Fruit fly (Drosophila melanogaster): Measurements from ENCODE around the gene CG11983.

DNA sequence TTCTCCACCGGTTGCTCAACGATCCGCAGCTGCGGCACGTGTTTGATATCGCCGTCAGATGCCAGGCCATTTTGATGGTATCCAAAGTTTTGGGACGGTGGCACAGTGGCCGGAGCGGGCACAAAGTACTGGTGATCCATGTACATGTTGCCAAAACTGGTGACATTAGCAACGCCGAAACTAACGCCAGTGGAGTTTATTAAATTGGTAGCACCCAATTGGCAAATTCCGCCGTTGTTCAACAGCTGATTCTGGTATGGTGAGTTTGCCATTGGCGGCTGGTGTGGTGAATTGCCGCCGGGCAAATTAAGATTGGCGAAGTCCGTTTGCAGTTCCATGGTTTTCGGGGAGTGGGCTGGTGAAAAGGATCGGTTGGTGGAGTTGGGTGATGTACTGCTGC is 38.8 kb downstream of the CG11983 start:
- TF ChIP-seq Myc (optimal IDR thresholded peaks at IDR 0.05) (no peak), usp (GFP tag; optimal IDR thresholded peaks at IDR 0.05) (no peak), Vsx2 (GFP tag; optimal IDR thresholded peaks at IDR 0.05; ENCODE audit: partially characterized antibody) (no peak), Jra (GFP tag; optimal IDR thresholded peaks at IDR 0.05) (no peak), Abd-B (GFP tag; optimal IDR thresholded peaks at IDR 0.05) (no peak), jim (GFP tag; optimal IDR thresholded peaks at IDR 0.05) (no peak), psq (GFP tag; optimal IDR thresholded peaks at IDR 0.05) (no peak), Dif (GFP tag; optimal IDR thresholded peaks at IDR 0.05; ENCODE audit: partially characterized antibody) (no peak), h (GFP tag; optimal IDR thresholded peaks at IDR 0.05) (no peak), tai (GFP tag; optimal IDR thresholded peaks at IDR 0.05) (no peak), Rel (GFP tag; optimal IDR thresholded peaks at IDR 0.05) (no peak), Rel (tag; optimal IDR thresholded peaks at IDR 0.05) (no peak)
